Fruit fly (Drosophila melanogaster) Kc167 (cell line): Measurements from ENCODE around the gene Cbp20.

ENCODE experiments used
- Sin3A ChIP-seq: fragments of >200 bp; optimal IDR thresholded peaks from 2 replicates; lab custom pipeline; 2018; ENCODE audit warnings: missing external identifiers
- h ChIP-seq: fragments of >200 bp; optimal IDR thresholded peaks from 3 replicates; lab custom pipeline; 2018; ENCODE audit warnings: missing external identifiers
- insv ChIP-seq: fragments of >200 bp; optimal IDR thresholded peaks from 3 replicates; lab custom pipeline; 2018; ENCODE audit warnings: missing external identifiers
- psq ChIP-seq: fragments of >200 bp; optimal IDR thresholded peaks from 2 replicates; lab custom pipeline; 2017; ENCODE audit warnings: missing external identifiers

- TF ChIP-seq psq (lab: Kevin White, UChicago) (no peak), h (lab: Kevin White, UChicago) (no peak), Sin3A (lab: Kevin White, UChicago) (no peak), insv (lab: Kevin White, UChicago) (no peak)
These were observed 1.8 kb downstream of the Cbp20 start for dm6 chr3R:18166261-18166720.
